Fruit fly (Drosophila melanogaster): ENCODE data around the gene dos.

The dos gene

dm6 chr3L:2584119-2584805, 5.0 kb upstream of the dos start (continued):
- peak; percentile 34; the same call in 1 of the 2 replicates for TF ChIP-seq ssp (GFP tag; IDR thresholded peaks at IDR 0.05)
- TF ChIP-seq CkIIα-i1 (GFP tag; IDR thresholded peaks at IDR 0.05): no peak
- peak; percentile 57 for TF ChIP-seq pnt (GFP tag; optimal IDR thresholded peaks at IDR 0.05)
- TF ChIP-seq dmrt11E (tag; optimal IDR thresholded peaks at IDR 0.05): peak; percentile 65
- TF ChIP-seq Rx (GFP tag; IDR thresholded peaks at IDR 0.05): peak; percentile 8; the same call in 1 of the 2 replicates
- TF ChIP-seq Meics (GFP tag; optimal IDR thresholded peaks at IDR 0.05): peak; percentile 88
- no peak for TF ChIP-seq CG17912 (GFP tag; optimal IDR thresholded peaks at IDR 0.05)
- TF ChIP-seq cad (GFP tag; optimal IDR thresholded peaks at IDR 0.05): no peak
- TF ChIP-seq trem (tag; optimal IDR thresholded peaks at IDR 0.05): peak; percentile 41
- TF ChIP-seq CG13296 (GFP tag; optimal IDR thresholded peaks at IDR 0.05): peak; percentile 85
- peak; percentile 68 for TF ChIP-seq Bdp1 (GFP tag; optimal IDR thresholded peaks at IDR 0.05)
- TF ChIP-seq sc (optimal IDR thresholded peaks at IDR 0.05): no peak
- peak; percentile 84 for TF ChIP-seq sc (GFP tag; optimal IDR thresholded peaks at IDR 0.05)
- peak; percentile 87 for TF ChIP-seq Hand (GFP tag; optimal IDR thresholded peaks at IDR 0.05)
- 0 out of 2 replicates have a peak, but pooled peaks have one; percentile 46 for TF ChIP-seq al (GFP tag; IDR thresholded peaks at IDR 0.05)
- TF ChIP-seq jumu (GFP tag; optimal IDR thresholded peaks at IDR 0.05): peak; percentile 63
- TF ChIP-seq NC2α (GFP tag; optimal IDR thresholded peaks at IDR 0.05): peak; percentile 44
- TF ChIP-seq CG6683 (GFP tag; optimal IDR thresholded peaks at IDR 0.05): peak; percentile 78
- peak; percentile 73 for TF ChIP-seq E2f1 (GFP tag; IDR thresholded peaks at IDR 0.05)
- peak; percentile 58 for TF ChIP-seq CG6254 (GFP tag; optimal IDR thresholded peaks at IDR 0.05)
- peak; percentile 80 to 86 for TF ChIP-seq bsh (GFP tag; optimal IDR thresholded peaks at IDR 0.05)
- peak; percentile 57 for TF ChIP-seq CG33213 (GFP tag; optimal IDR thresholded peaks at IDR 0.05)
- no peak for TF ChIP-seq CG3726 (GFP tag; IDR thresholded peaks at IDR 0.05)
- peak; percentile 65 for TF ChIP-seq wor (GFP tag; IDR thresholded peaks at IDR 0.05)
- no peak for TF ChIP-seq MBD-R2 (GFP tag; IDR thresholded peaks at IDR 0.05)
- TF ChIP-seq Opbp (GFP tag; IDR thresholded peaks at IDR 0.05; ENCODE audit: partially characterized antibody): peak; percentile 45; the same call in 1 of the 3 replicates
- no peak for TF ChIP-seq MESR4 (GFP tag; optimal IDR thresholded peaks at IDR 0.05)
- TF ChIP-seq CG1024 (GFP tag; IDR thresholded peaks at IDR 0.05): no peak
- no peak for TF ChIP-seq C15 (GFP tag; IDR thresholded peaks at IDR 0.05)
- TF ChIP-seq CG18619 (GFP tag; optimal IDR thresholded peaks at IDR 0.05): peak; percentile 87
- TF ChIP-seq repo (GFP tag; optimal IDR thresholded peaks at IDR 0.05): peak; percentile 55
- TF ChIP-seq pan (optimal IDR thresholded peaks at IDR 0.05): no peak
- peak in 1 of 2 experiments; percentile 72 for TF ChIP-seq pan (GFP tag; optimal IDR thresholded peaks at IDR 0.05 in 1 of 2, IDR thresholded peaks at IDR 0.05 in 1 of 2)
- TF ChIP-seq Ets97D (GFP tag; optimal IDR thresholded peaks at IDR 0.05): peak; percentile 18
- TF ChIP-seq D19A (tag; optimal IDR thresholded peaks at IDR 0.05): peak; percentile 42
- no peak for TF ChIP-seq cas (GFP tag; IDR thresholded peaks at IDR 0.05)
- no peak for TF ChIP-seq CG2129 (GFP tag; IDR thresholded peaks at IDR 0.05; ENCODE audit: partially characterized antibody)
- no peak for TF ChIP-seq tll (GFP tag; optimal IDR thresholded peaks at IDR 0.05)
- TF ChIP-seq CG18599 (GFP tag; optimal IDR thresholded peaks at IDR 0.05): peak; percentile 92
- TF ChIP-seq Lhr (GFP tag; optimal IDR thresholded peaks at IDR 0.05): peak; percentile 47
- no peak for TF ChIP-seq corto (GFP tag; optimal IDR thresholded peaks at IDR 0.05)
- no peak for TF ChIP-seq Dfd (GFP tag; optimal IDR thresholded peaks at IDR 0.05)
- TF ChIP-seq CG12155 (GFP tag; optimal IDR thresholded peaks at IDR 0.05): peak; percentile 43
- TF ChIP-seq ERR (GFP tag; optimal IDR thresholded peaks at IDR 0.05): peak; percentile 64
- TF ChIP-seq CG30020 (tag; optimal IDR thresholded peaks at IDR 0.05): peak; percentile 35
- no peak for TF ChIP-seq prd (optimal IDR thresholded peaks at IDR 0.05)
- peak; percentile 78 for TF ChIP-seq prd (GFP tag; IDR thresholded peaks at IDR 0.05)
- no peak; the same call in 1 of the 2 replicates for TF ChIP-seq CG31224 (GFP tag; IDR thresholded peaks at IDR 0.05)
- TF ChIP-seq toy (GFP tag; IDR thresholded peaks at IDR 0.05): 0 out of 2 replicates have a peak, but pooled peaks have one; percentile 43
- peak; percentile 80 for TF ChIP-seq CG13775 (GFP tag; optimal IDR thresholded peaks at IDR 0.05)
